Worm (Caenorhabditis elegans): ENCODE results near the gene shc-3.

DNA sequence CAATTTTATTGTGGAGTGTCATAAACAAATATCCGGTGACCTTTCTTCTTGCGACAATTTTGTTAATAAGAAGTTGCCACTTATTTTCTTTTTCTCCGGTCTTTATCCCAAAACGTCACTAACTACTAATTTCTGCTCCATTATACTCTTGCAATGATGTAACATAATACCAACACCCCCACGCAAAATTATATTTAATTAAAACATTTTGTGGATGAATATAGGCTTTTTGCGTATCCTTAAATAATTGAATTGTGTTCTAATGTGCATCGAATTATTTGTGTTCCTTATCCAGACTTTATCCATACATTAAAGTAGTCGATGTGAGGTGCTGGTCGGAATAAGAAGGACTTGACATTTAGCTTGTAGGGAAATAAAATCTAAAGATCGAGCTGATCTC, 14.4 kb upstream of the shc-3 start:
- no peak for TF ChIP-seq tbx-2 (tag; optimal IDR thresholded peaks at IDR 0.05)
- TF ChIP-seq C38D4.7 (GFP tag; optimal IDR thresholded peaks at IDR 0.05): no peak
